Fruit fly (Drosophila melanogaster) whole organism, embryonic: ENCODE data around the gene Gr32a.

Experiments used
- ATbp ChIP-seq: fragments of 200-800 bp; sonication (Bioruptor generic); optimal IDR thresholded peaks from 2 replicates; lab custom pipeline; 2017; ENCODE audit warnings: missing biosample characterization, mild to moderate bottlenecking, missing genetic modification characterization, missing genetic modification reagents
- Awh ChIP-seq: fragments of 200-800 bp; sonication (Bioruptor generic); IDR thresholded peaks from 2 replicates; pipeline ENCODE4, ENCODE4 v1.3.6; 2022; ENCODE audit warnings: missing biosample characterization, missing genetic modification characterization
- Bdp1 ChIP-seq: fragments of 200-800 bp; sonication (Bioruptor generic); optimal IDR thresholded peaks from 3 replicates; lab custom pipeline; 2016; ENCODE audit warnings: missing biosample characterization, missing genetic modification characterization
- CG10321 ChIP-seq: fragments of 200-800 bp; sonication (Bioruptor generic); IDR thresholded peaks from 2 replicates; pipeline ENCODE4 v1.3.6; 2022; ENCODE audit warnings: missing biosample characterization, missing genetic modification characterization
- CG10959 ChIP-seq: fragments of 200-800 bp; sonication (Bioruptor generic); IDR thresholded peaks from 2 replicates; pipeline ENCODE4 v1.3.6; 2022; ENCODE audit warnings: missing biosample characterization, missing genetic modification characterization
- CG11695 ChIP-seq: fragments of 200-800 bp; sonication (Bioruptor generic); IDR thresholded peaks from 3 replicates; pipeline ENCODE4 v1.3.6; 2022; ENCODE audit warnings: missing biosample characterization, missing genetic modification characterization
- CG13624 ChIP-seq: fragments of 200-800 bp; sonication (Bioruptor generic); optimal IDR thresholded peaks from 2 replicates; lab custom pipeline; 2016; ENCODE audit warnings: missing biosample characterization, missing genetic modification characterization
- CG14965 ChIP-seq: fragments of 200-800 bp; sonication (Bioruptor generic); optimal IDR thresholded peaks from 2 replicates; lab custom pipeline; 2016; ENCODE audit warnings: missing biosample characterization, missing genetic modification characterization, borderline replicate concordance
- CG15011 ChIP-seq: fragments of 200-800 bp; sonication (Bioruptor generic); optimal IDR thresholded peaks from 3 replicates; lab custom pipeline; 2018; ENCODE audit warnings: missing biosample characterization, mild to moderate bottlenecking, missing genetic modification characterization
- CG2875 ChIP-seq: fragments of 200-800 bp; sonication (Bioruptor generic); optimal IDR thresholded peaks from 2 replicates; lab custom pipeline; 2017; ENCODE audit warnings: missing biosample characterization, mild to moderate bottlenecking, missing genetic modification characterization, missing genetic modification reagents
- CG5245 ChIP-seq: fragments of 200-800 bp; sonication (Bioruptor generic); optimal IDR thresholded peaks from 3 replicates; lab custom pipeline; 2016; ENCODE audit warnings: missing biosample characterization, missing genetic modification characterization
- CG7786 ChIP-seq: fragments of 200-800 bp; sonication (Bioruptor generic); optimal IDR thresholded peaks from 2 replicates; lab custom pipeline; 2016; ENCODE audit warnings: missing biosample characterization, missing genetic modification characterization
- CG7987 ChIP-seq: fragments of 200-800 bp; sonication (Bioruptor generic); optimal IDR thresholded peaks from 2 replicates; lab custom pipeline; 2018; ENCODE audit warnings: missing biosample characterization, mild to moderate bottlenecking, missing genetic modification characterization, moderate library complexity
- D19B ChIP-seq: fragments of 200-800 bp; sonication (Bioruptor generic); optimal IDR thresholded peaks from 2 replicates; lab custom pipeline; 2017; ENCODE audit warnings: missing biosample characterization, mild to moderate bottlenecking, missing genetic modification characterization
- Dip2 ChIP-seq: fragments of 200-800 bp; sonication (Bioruptor generic); IDR thresholded peaks from 2 replicates; pipeline ENCODE4 v1.3.6; 2022; ENCODE audit warnings: missing biosample characterization, missing genetic modification characterization
- Lpt ChIP-seq: fragments of >200 bp; optimal IDR thresholded peaks from 2 replicates; lab custom pipeline; 2018; ENCODE audit warnings: missing biosample characterization, missing genetic modification characterization
- MTF-1 ChIP-seq: fragments of 200-800 bp; sonication (Bioruptor generic); optimal IDR thresholded peaks from 2 replicates; lab custom pipeline; 2018; ENCODE audit warnings: missing biosample characterization, mild to moderate bottlenecking, missing genetic modification characterization, borderline replicate concordance
- NK7.1 ChIP-seq: fragments of 200-800 bp; sonication (Bioruptor generic); optimal IDR thresholded peaks from 3 replicates; lab custom pipeline; 2016; ENCODE audit warnings: missing biosample characterization, missing genetic modification characterization
- Neu2 ChIP-seq: fragments of 200-800 bp; sonication (Bioruptor generic); optimal IDR thresholded peaks from 3 replicates; lab custom pipeline; 2016; ENCODE audit warnings: missing biosample characterization, missing genetic modification characterization, borderline replicate concordance
- Nf-YB ChIP-seq: fragments of 200-800 bp; sonication (Bioruptor generic); optimal IDR thresholded peaks from 3 replicates; lab custom pipeline; 2019; ENCODE audit warnings: missing biosample characterization, mild to moderate bottlenecking, missing genetic modification characterization, moderate library complexity
- Oaz ChIP-seq: fragments of 200-800 bp; sonication (Bioruptor generic); IDR thresholded peaks from 2 replicates; pipeline ENCODE4 v1.3.6; 2022; ENCODE audit warnings: missing biosample characterization, missing genetic modification characterization
- Optix ChIP-seq: fragments of 200-800 bp; sonication (Bioruptor generic); IDR thresholded peaks from 3 replicates; pipeline ENCODE4 v1.3.6; 2022; ENCODE audit warnings: missing biosample characterization, missing genetic modification characterization
- Six4 ChIP-seq: fragments of 200-800 bp; sonication (Bioruptor generic); optimal IDR thresholded peaks from 2 replicates; lab custom pipeline; 2016; ENCODE audit warnings: missing biosample characterization, missing genetic modification characterization
- Sry-δ ChIP-seq: fragments of 200-800 bp; sonication (Bioruptor generic); optimal IDR thresholded peaks from 2 replicates; lab custom pipeline; 2016; ENCODE audit warnings: missing biosample characterization, missing genetic modification characterization
- TFAM ChIP-seq: fragments of 200-800 bp; sonication (Bioruptor generic); optimal IDR thresholded peaks from 2 replicates; lab custom pipeline; 2017; ENCODE audit warnings: missing biosample characterization, missing genetic modification characterization, inconsistent platforms
- Usf ChIP-seq: fragments of 200-800 bp; sonication (Bioruptor generic); optimal IDR thresholded peaks from 2 replicates; lab custom pipeline; 2017; ENCODE audit warnings: missing genotype, missing biosample characterization, missing genetic modification characterization
- ato ChIP-seq: fragments of 200-800 bp; sonication (Bioruptor generic); IDR thresholded peaks from 2 replicates; pipeline ENCODE4 v1.3.6; 2022; ENCODE audit warnings: missing biosample characterization, missing genetic modification characterization; ENCODE audit not compliant: partially characterized antibody
- crol ChIP-seq: fragments of 200-800 bp; sonication (Bioruptor generic); IDR thresholded peaks from 2 replicates; pipeline ENCODE4 v1.3.6; 2022; ENCODE audit warnings: missing biosample characterization, missing genetic modification characterization
- dati ChIP-seq: fragments of 200-800 bp; sonication (Bioruptor generic); IDR thresholded peaks from 2 replicates; pipeline ENCODE4 v1.3.6; 2022; ENCODE audit warnings: missing biosample characterization, missing genetic modification characterization
- eve ChIP-seq, 2 experiments: fragments of >200 bp; optimal IDR thresholded peaks; 2 replicates each; lab custom pipeline; 2017; ENCODE audit warnings: missing biosample characterization in 2 of 2, missing genetic modification characterization in 2 of 2
- fru ChIP-seq: fragments of >200 bp; optimal IDR thresholded peaks from 2 replicates; lab custom pipeline; 2017
- ftz-f1 ChIP-seq: fragments of 200-800 bp; sonication (Bioruptor generic); optimal IDR thresholded peaks from 2 replicates; lab custom pipeline; 2016; ENCODE audit warnings: missing biosample characterization, missing genetic modification characterization
- fu2 ChIP-seq: fragments of 200-800 bp; sonication (Bioruptor generic); optimal IDR thresholded peaks from 2 replicates; lab custom pipeline; 2016; ENCODE audit warnings: missing biosample characterization, missing genetic modification characterization
- gsb ChIP-seq: fragments of 200-800 bp; sonication (Bioruptor generic); IDR thresholded peaks from 2 replicates; pipeline ENCODE4 v1.3.6; 2022; ENCODE audit warnings: missing biosample characterization, missing genetic modification characterization
- gt ChIP-seq: fragments of 200-800 bp; sonication (Bioruptor generic); IDR thresholded peaks from 2 replicates; pipeline ENCODE4 v1.3.6; 2022; ENCODE audit warnings: missing biosample characterization, missing genetic modification characterization
- ind ChIP-seq: fragments of 200-800 bp; sonication (Bioruptor generic); optimal IDR thresholded peaks from 3 replicates; lab custom pipeline; 2016; ENCODE audit warnings: missing biosample characterization, missing genetic modification characterization
- kni ChIP-seq: fragments of 200-800 bp; sonication (Bioruptor generic); optimal IDR thresholded peaks from 3 replicates; lab custom pipeline; 2017; ENCODE audit warnings: mild to moderate bottlenecking, missing biosample characterization, missing genetic modification reagents, missing genetic modification characterization
- nau ChIP-seq: fragments of 200-800 bp; sonication (Bioruptor generic); optimal IDR thresholded peaks from 3 replicates; lab custom pipeline; 2017; ENCODE audit warnings: missing biosample characterization, mild to moderate bottlenecking, missing genetic modification characterization, missing genetic modification reagents
- nerfin-2 ChIP-seq: fragments of 200-800 bp; sonication (Bioruptor generic); IDR thresholded peaks from 2 replicates; pipeline ENCODE4 v1.3.6; 2022; ENCODE audit warnings: missing biosample characterization, missing genetic modification characterization; ENCODE audit not compliant: partially characterized antibody
- onecut ChIP-seq: fragments of 200-800 bp; sonication (Bioruptor generic); IDR thresholded peaks from 2 replicates; pipeline ENCODE4 v1.3.6; 2022; ENCODE audit warnings: missing biosample characterization, missing genetic modification characterization
- org-1 ChIP-seq: fragments of 200-800 bp; sonication (Bioruptor generic); optimal IDR thresholded peaks from 2 replicates; lab custom pipeline; 2017; ENCODE audit warnings: missing biosample characterization, missing genetic modification characterization
- p53 ChIP-seq: fragments of 200-800 bp; sonication (Bioruptor generic); optimal IDR thresholded peaks from 2 replicates; lab custom pipeline; 2016; ENCODE audit warnings: missing biosample characterization, missing genetic modification characterization
- pan ChIP-seq, 4 experiments: fragments of >200 bp in 3 of 4; fragments of 200-800 bp in 1 of 4; sonication (Bioruptor generic) in 1 of 4; optimal IDR thresholded peaks in 3 of 4; IDR thresholded peaks in 1 of 4; 2 replicates each; pipeline versions ENCODE4 v1.3.6 to Lab custom; 2017 to 2022; ENCODE audit warnings: missing biosample characterization in 2 of 4, missing genetic modification characterization in 2 of 4, mixed read lengths in 1 of 4
- pb ChIP-seq: fragments of 200-800 bp; sonication (Bioruptor generic); optimal IDR thresholded peaks from 3 replicates; lab custom pipeline; 2016; ENCODE audit warnings: missing biosample characterization, missing genetic modification characterization
- sima ChIP-seq: fragments of 200-800 bp; sonication (Bioruptor generic); optimal IDR thresholded peaks from 2 replicates; lab custom pipeline; 2016; ENCODE audit warnings: missing biosample characterization, missing genetic modification characterization
- slou ChIP-seq: fragments of 200-800 bp; sonication (Bioruptor generic); optimal IDR thresholded peaks from 3 replicates; lab custom pipeline; 2016; ENCODE audit warnings: missing biosample characterization, missing genetic modification characterization
- sob ChIP-seq: fragments of 200-800 bp; sonication (Bioruptor generic); IDR thresholded peaks from 2 replicates; pipeline ENCODE4 v1.3.6; 2022; ENCODE audit warnings: missing biosample characterization, missing genetic modification characterization
- sug ChIP-seq: fragments of 200-800 bp; optimal IDR thresholded peaks from 2 replicates; lab custom pipeline; 2019; ENCODE audit warnings: missing biosample characterization, mild to moderate bottlenecking, missing genetic modification characterization, moderate library complexity
- tap ChIP-seq: fragments of 200-800 bp; optimal IDR thresholded peaks from 3 replicates; lab custom pipeline; 2019; ENCODE audit warnings: missing biosample characterization, mild to moderate bottlenecking, missing genetic modification characterization, moderate library complexity
- toy ChIP-seq: fragments of 200-800 bp; sonication (Bioruptor generic); IDR thresholded peaks from 2 replicates; pipeline ENCODE4 v1.3.6; 2022; ENCODE audit warnings: missing biosample characterization, missing genetic modification characterization
- zen2 ChIP-seq: fragments of 200-800 bp; sonication (Bioruptor generic); IDR thresholded peaks from 3 replicates; pipeline ENCODE4 v1.3.6; 2022; ENCODE audit warnings: missing biosample characterization, missing genetic modification characterization; ENCODE audit not compliant: partially characterized antibody

Gr32a gene

DNA sequence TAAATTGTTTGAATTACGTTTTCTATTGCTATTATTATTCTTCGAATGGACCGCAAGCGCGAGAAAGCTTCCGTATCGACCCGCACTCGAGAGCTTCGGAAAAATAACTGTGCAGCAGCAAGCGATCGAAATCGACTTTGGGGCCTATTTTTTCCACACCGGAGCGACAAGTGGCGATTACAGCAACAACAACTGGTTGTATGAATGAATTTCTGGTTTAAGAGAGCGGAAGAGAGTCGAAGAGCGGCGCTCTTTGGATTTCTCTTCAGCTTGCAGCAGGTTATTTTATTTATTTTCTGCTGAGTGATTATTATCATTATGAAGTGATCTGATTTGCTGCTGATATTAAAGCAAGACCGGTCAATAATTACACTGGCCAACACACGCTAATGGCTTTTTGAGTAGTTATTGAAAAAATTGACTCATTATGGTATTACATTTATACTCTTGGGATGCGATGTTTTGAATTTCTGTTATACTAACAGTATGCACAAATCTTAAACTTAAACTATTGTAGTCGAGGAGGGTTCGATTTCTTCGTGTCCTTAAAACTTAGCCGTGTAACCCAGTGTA is 46.8 kb upstream of the Gr32a start, which contains the start of gene Samuel (continued):
- TF ChIP-seq Lpt, result no peak
- TF ChIP-seq Neu2, result no peak
- TF ChIP-seq ATbp (GFP tag; lab: Kevin White, UChicago), result no peak
- TF ChIP-seq kni (GFP tag; lab: Kevin White, UChicago), result no peak
- TF ChIP-seq CG15011 (GFP tag; lab: Kevin White, UChicago), result no peak
- no peak for TF ChIP-seq Awh (GFP tag; lab: Robert Waterston, UW)
- no peak for TF ChIP-seq ato (GFP tag; lab: Robert Waterston, UW)
- TF ChIP-seq Dip2 (GFP tag; lab: Robert Waterston, UW), result no peak
- no peak for TF ChIP-seq CG5245 (GFP tag; lab: Kevin White, UChicago)
- no peak for TF ChIP-seq dati (GFP tag; lab: Robert Waterston, UW)
- TF ChIP-seq zen2 (GFP tag; lab: Robert Waterston, UW), result peak; percentile 34; the same call in 1 of the 3 replicates
- TF ChIP-seq sob (GFP tag; lab: Robert Waterston, UW), result no peak
- TF ChIP-seq Sry-δ (GFP tag; lab: Kevin White, UChicago), result no peak
- 0 out of 3 replicates have a peak, but pooled peaks have one; percentile 48 for TF ChIP-seq CG11695 (GFP tag; lab: Robert Waterston, UW)
- peak; percentile 21 for TF ChIP-seq ftz-f1 (GFP tag; lab: Kevin White, UChicago)
- TF ChIP-seq CG7786 (GFP tag; lab: Kevin White, UChicago), result no peak
- TF ChIP-seq Usf (GFP tag; lab: Kevin White, UChicago), result no peak
- TF ChIP-seq ind (GFP tag; lab: Kevin White, UChicago), result no peak
- TF ChIP-seq Nf-YB, result peak; percentile 73
- no peak for TF ChIP-seq gsb (GFP tag; lab: Robert Waterston, UW)
- TF ChIP-seq CG14965, result no peak
- TF ChIP-seq MTF-1 (GFP tag; lab: Kevin White, UChicago), result no peak
- TF ChIP-seq onecut, result peak; percentile 50
- TF ChIP-seq nau (GFP tag; lab: Kevin White, UChicago), result no peak
- TF ChIP-seq gt, result no peak
- TF ChIP-seq D19B (GFP tag; lab: Kevin White, UChicago), result no peak
- no peak for TF ChIP-seq org-1 (GFP tag; lab: Kevin White, UChicago)
- no peak for TF ChIP-seq fru (lab: Kevin White, UChicago)
- no peak for TF ChIP-seq CG2875
- TF ChIP-seq CG10959 (GFP tag; lab: Robert Waterston, UW), result no peak
- no peak for TF ChIP-seq nerfin-2 (GFP tag; lab: Robert Waterston, UW)
- no peak for TF ChIP-seq fu2 (GFP tag; lab: Kevin White, UChicago)
- no peak for TF ChIP-seq p53 (GFP tag; lab: Kevin White, UChicago)
- TF ChIP-seq TFAM (GFP tag; lab: Kevin White, UChicago), result no peak
- no peak for TF ChIP-seq eve (GFP tag; optimal IDR thresholded peaks at IDR 0.05; lab: Kevin White, UChicago)
- no peak for TF ChIP-seq NK7.1 (GFP tag; lab: Kevin White, UChicago)
- no peak for TF ChIP-seq Bdp1
- no peak for TF ChIP-seq Oaz (GFP tag; lab: Robert Waterston, UW)
- TF ChIP-seq sima, result no peak
- TF ChIP-seq slou (GFP tag; lab: Kevin White, UChicago), result no peak
- no peak for TF ChIP-seq toy (GFP tag; lab: Robert Waterston, UW)
- TF ChIP-seq crol (GFP tag; lab: Robert Waterston, UW), result no peak
- no peak for TF ChIP-seq CG7987
- no peak for TF ChIP-seq CG13624 (GFP tag; lab: Kevin White, UChicago)
- TF ChIP-seq CG10321, result no peak
- no peak for TF ChIP-seq sug
- TF ChIP-seq tap, result peak; percentile 12
- no peak for TF ChIP-seq pb (GFP tag; lab: Kevin White, UChicago)
- no peak for TF ChIP-seq pan (optimal IDR thresholded peaks at IDR 0.05; lab: Kevin White, UChicago)
- TF ChIP-seq pan (GFP tag; optimal IDR thresholded peaks at IDR 0.05 in 1 of 2, IDR thresholded peaks at IDR 0.05 in 1 of 2), result no peak
- no peak for TF ChIP-seq Six4 (GFP tag; lab: Kevin White, UChicago)
- no peak for TF ChIP-seq Optix (GFP tag; lab: Robert Waterston, UW)
